Fruit fly (Drosophila melanogaster) whole organism, adult: ENCODE measurements around the gene CG9915.

Experiments used
- CG11617 ChIP-seq: fragments of 200-800 bp; sonication (Bioruptor generic); optimal IDR thresholded peaks from 2 replicates; lab custom pipeline; 2017; ENCODE audit warnings: mild to moderate bottlenecking, missing biosample characterization, missing genetic modification reagents, missing genetic modification characterization
- CG12768 ChIP-seq: fragments of 200-800 bp; sonication (Bioruptor generic); optimal IDR thresholded peaks from 2 replicates; lab custom pipeline; 2017; ENCODE audit warnings: missing biosample characterization, missing genetic modification characterization, mild to moderate bottlenecking, moderate library complexity, missing genetic modification reagents
- CG14711 ChIP-seq: fragments of 200-800 bp; sonication (Bioruptor generic); optimal IDR thresholded peaks from 2 replicates; lab custom pipeline; 2018; ENCODE audit warnings: missing biosample characterization, mild to moderate bottlenecking, missing genetic modification characterization, moderate library complexity
- CG1620 ChIP-seq: fragments of 200-800 bp; sonication (Bioruptor generic); optimal IDR thresholded peaks from 2 replicates; lab custom pipeline; 2016; ENCODE audit warnings: missing biosample characterization, missing genetic modification characterization
- CG33017 ChIP-seq: fragments of 200-800 bp; sonication (Bioruptor generic); optimal IDR thresholded peaks from 2 replicates; lab custom pipeline; 2018; ENCODE audit warnings: missing biosample characterization, mild to moderate bottlenecking, missing genetic modification characterization, moderate library complexity
- CG7101 ChIP-seq: fragments of 200-800 bp; sonication (Bioruptor generic); optimal IDR thresholded peaks from 2 replicates; lab custom pipeline; 2018; ENCODE audit warnings: missing biosample characterization, mild to moderate bottlenecking, missing genetic modification characterization, moderate library complexity
- Hr96 ChIP-seq: fragments of 200-800 bp; sonication (Bioruptor generic); optimal IDR thresholded peaks from 2 replicates; lab custom pipeline; 2016; ENCODE audit warnings: missing biosample characterization, missing genetic modification characterization
- bab1 ChIP-seq: fragments of 200-800 bp; sonication (Bioruptor generic); optimal IDR thresholded peaks from 3 replicates; lab custom pipeline; 2019; ENCODE audit warnings: missing biosample characterization, mild to moderate bottlenecking, missing genetic modification characterization, moderate library complexity
- cic ChIP-seq: fragments of 200-800 bp; sonication (Bioruptor generic); optimal IDR thresholded peaks from 2 replicates; lab custom pipeline; 2017; ENCODE audit warnings: missing biosample characterization, mild to moderate bottlenecking, missing genetic modification characterization, moderate library complexity
- ovo ChIP-seq: fragments of 200-800 bp; sonication (Bioruptor generic); optimal IDR thresholded peaks from 2 replicates; lab custom pipeline; 2016; ENCODE audit warnings: missing biosample characterization, missing genetic modification characterization
- pad ChIP-seq: fragments of 200-800 bp; sonication (Bioruptor generic); optimal IDR thresholded peaks from 3 replicates; lab custom pipeline; 2017; ENCODE audit warnings: missing biosample characterization, missing genetic modification characterization, mild to moderate bottlenecking, moderate library complexity, missing genetic modification reagents
- tj ChIP-seq: fragments of 200-800 bp; sonication (Bioruptor generic); optimal IDR thresholded peaks from 3 replicates; lab custom pipeline; 2017; ENCODE audit warnings: missing biosample characterization, mild to moderate bottlenecking, missing genetic modification characterization, moderate library complexity
- toe ChIP-seq: fragments of 200-800 bp; sonication (Bioruptor generic); optimal IDR thresholded peaks from 2 replicates; lab custom pipeline; 2016; ENCODE audit warnings: missing biosample characterization, missing genetic modification characterization

dm6 chrX:16320197-16320921 is 7.4 kb upstream of the CG9915 start, which contains the start of gene Cyp1:
- TF ChIP-seq bab1 (GFP tag; lab: Kevin White, UChicago) = peak; percentile 50
- TF ChIP-seq CG1620 (GFP tag; lab: Kevin White, UChicago) = peak; percentile 40
- TF ChIP-seq CG33017 (tag; lab: Kevin White, UChicago) = peak; percentile 13
- TF ChIP-seq pad (GFP tag; lab: Kevin White, UChicago) = peak; percentile 13
- peak; percentile 21 for TF ChIP-seq CG11617
- TF ChIP-seq CG7101 = peak; percentile 66
- TF ChIP-seq cic = peak; percentile 17
- peak; percentile 58 for TF ChIP-seq CG12768
- peak; percentile 31 for TF ChIP-seq ovo
- TF ChIP-seq CG14711 (tag; lab: Kevin White, UChicago) = peak; percentile 58
- TF ChIP-seq Hr96 (GFP tag; lab: Kevin White, UChicago) = no peak
- TF ChIP-seq toe (GFP tag; lab: Kevin White, UChicago) = no peak
- peak; percentile 75 for TF ChIP-seq tj (GFP tag; lab: Kevin White, UChicago)
